Worm (Caenorhabditis elegans): ENCODE data around the gene aff-1.

Gene aff-1

DNA sequence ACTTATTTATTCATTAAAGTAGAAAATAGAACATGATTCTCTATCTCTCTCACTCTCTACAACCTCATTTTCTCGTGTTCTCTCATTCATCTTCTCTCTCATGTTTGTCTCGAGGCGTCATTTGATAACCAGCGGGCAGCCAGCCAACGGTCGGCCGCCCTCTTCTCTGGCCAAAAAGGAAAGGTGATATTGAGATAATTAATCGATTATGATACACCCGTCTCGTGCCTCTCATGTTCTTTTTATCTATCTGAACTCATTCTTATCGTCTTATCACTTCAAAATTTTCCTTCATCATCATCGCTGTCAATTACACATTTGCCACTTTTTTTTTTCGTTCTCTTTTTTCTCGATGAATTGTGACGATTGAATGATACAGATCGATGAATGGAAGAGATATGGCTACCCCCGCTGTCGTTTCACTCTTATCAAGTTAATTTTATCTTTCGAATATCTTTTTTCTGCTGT, 20.9 kb downstream of the aff-1 start (continued):
- TF ChIP-seq R02D3.7 (tag; optimal IDR thresholded peaks at IDR 0.05) (no peak), snpc-4 (tag; optimal IDR thresholded peaks at IDR 0.05) (peak; percentile 49), nhr-21 (tag; optimal IDR thresholded peaks at IDR 0.05) (peak; percentile 96), egl-27 (tag; optimal IDR thresholded peaks at IDR 0.05) (peak; percentile 99), nhr-237 (tag; optimal IDR thresholded peaks at IDR 0.05) (no peak), skn-1 (tag; optimal IDR thresholded peaks at IDR 0.05) (peak; percentile 71), F13H6.1 (tag; optimal IDR thresholded peaks at IDR 0.05) (peak; percentile 91)

DNA sequence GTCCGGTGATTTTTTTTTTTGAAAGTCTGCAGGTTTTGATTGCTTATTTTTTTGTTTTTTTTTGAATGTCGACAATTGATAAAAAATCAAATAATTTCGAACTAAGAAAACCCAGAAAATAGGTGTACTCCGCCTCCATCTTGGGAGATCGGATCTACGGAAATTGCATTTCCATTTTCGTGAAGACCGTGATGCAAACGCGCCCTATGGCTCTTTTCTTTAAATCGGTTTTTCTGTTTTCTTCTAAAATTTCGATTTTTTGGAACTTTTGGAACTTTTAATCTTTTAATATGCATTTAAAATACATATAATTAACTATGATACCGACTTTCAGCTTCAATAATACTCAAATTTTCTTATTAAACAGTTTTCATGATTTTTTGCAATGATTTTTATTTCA, 21.5 kb downstream of the aff-1 start:
- TF ChIP-seq nhr-25 (tag; optimal IDR thresholded peaks at IDR 0.05), result no peak
- TF ChIP-seq unc-55 (GFP tag; optimal IDR thresholded peaks at IDR 0.05), result peak; percentile 27
- no peak for TF ChIP-seq skn-1 (tag; optimal IDR thresholded peaks at IDR 0.05)

DNA sequence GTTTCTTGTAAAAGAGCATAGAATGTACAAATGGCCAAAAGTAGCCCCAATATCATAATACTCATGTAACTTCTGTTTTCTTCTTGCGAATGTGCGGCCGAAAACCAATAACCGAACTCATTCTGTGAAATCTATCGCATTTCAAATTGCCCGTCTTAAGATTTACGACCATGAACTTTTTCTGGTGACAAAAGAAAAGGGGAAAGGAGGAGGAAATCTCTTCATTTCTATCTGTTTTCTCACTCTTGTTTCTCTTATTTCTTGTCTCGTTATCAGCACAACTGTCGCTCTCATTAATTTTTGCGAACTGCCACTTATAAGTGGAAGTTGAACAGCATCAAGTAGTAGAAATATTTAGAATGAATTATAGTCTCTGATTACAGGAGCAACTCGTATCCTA, 22.4 kb downstream of the aff-1 start:
- TF ChIP-seq crh-2 (tag; optimal IDR thresholded peaks at IDR 0.05), result peak; percentile 13
- TF ChIP-seq mab-5 (tag; optimal IDR thresholded peaks at IDR 0.05), result peak; percentile 39
- no peak for TF ChIP-seq mdl-1 (tag; optimal IDR thresholded peaks at IDR 0.05)
- TF ChIP-seq blmp-1 (tag; optimal IDR thresholded peaks at IDR 0.05; ENCODE audit: insufficient read depth), result peak; percentile 89
- TF ChIP-seq lsy-2 (tag; optimal IDR thresholded peaks at IDR 0.05), result peak in 1 of 2 experiments; percentile 28
- TF ChIP-seq F13H6.1 (tag; optimal IDR thresholded peaks at IDR 0.05), result peak; percentile 51
- TF ChIP-seq nhr-21 (tag; optimal IDR thresholded peaks at IDR 0.05), result no peak
- TF ChIP-seq nhr-6 (tag; optimal IDR thresholded peaks at IDR 0.05), result no peak
- peak; percentile 19 for TF ChIP-seq nhr-25 (tag; optimal IDR thresholded peaks at IDR 0.05)
- TF ChIP-seq fos-1 (tag; optimal IDR thresholded peaks at IDR 0.05), result peak; percentile 26
- TF ChIP-seq lin-13 (GFP tag; optimal IDR thresholded peaks at IDR 0.05), result peak; percentile 13
- no peak for TF ChIP-seq R02D3.7 (tag; optimal IDR thresholded peaks at IDR 0.05)
- TF ChIP-seq egl-27 (tag; optimal IDR thresholded peaks at IDR 0.05), result peak; percentile 87
- no peak for TF ChIP-seq nhr-23 (tag; optimal IDR thresholded peaks at IDR 0.05)
- TF ChIP-seq dmd-4 (tag; optimal IDR thresholded peaks at IDR 0.05), result no peak
- TF ChIP-seq nhr-77 (tag; optimal IDR thresholded peaks at IDR 0.05), result no peak
- peak; percentile 75 for TF ChIP-seq sma-9 (GFP tag; optimal IDR thresholded peaks at IDR 0.05)
- no peak for TF ChIP-seq sma-9 (tag; optimal IDR thresholded peaks at IDR 0.05)
- no peak for TF ChIP-seq mbf-1 (tag; optimal IDR thresholded peaks at IDR 0.05)
- TF ChIP-seq sem-4 (tag; optimal IDR thresholded peaks at IDR 0.05), result peak; percentile 45
- TF ChIP-seq nhr-129 (tag; optimal IDR thresholded peaks at IDR 0.05), result peak; percentile 49

ce11 chrII:6840663-6841062, 22.9 kb downstream of the aff-1 start:
- TF ChIP-seq sma-9 (GFP tag; optimal IDR thresholded peaks at IDR 0.05) (no peak), sma-9 (tag; optimal IDR thresholded peaks at IDR 0.05) (no peak), elt-1 (tag; optimal IDR thresholded peaks at IDR 0.05) (no peak), Y55F3AM.14 (GFP tag; optimal IDR thresholded peaks at IDR 0.05) (no peak), nhr-12 (tag; optimal IDR thresholded peaks at IDR 0.05) (no peak), ztf-11 (tag; optimal IDR thresholded peaks at IDR 0.05) (no peak), lin-39 (tag; optimal IDR thresholded peaks at IDR 0.05) (no peak), nhr-6 (tag; optimal IDR thresholded peaks at IDR 0.05) (no peak), blmp-1 (tag; optimal IDR thresholded peaks at IDR 0.05; ENCODE audit: insufficient read depth) (no peak), R02D3.7 (tag; optimal IDR thresholded peaks at IDR 0.05) (no peak), nhr-129 (tag; optimal IDR thresholded peaks at IDR 0.05) (no peak), peb-1 (tag; optimal IDR thresholded peaks at IDR 0.05) (no peak), snpc-4 (tag; optimal IDR thresholded peaks at IDR 0.05) (no peak), mab-5 (tag; optimal IDR thresholded peaks at IDR 0.05) (no peak), sem-4 (tag; optimal IDR thresholded peaks at IDR 0.05) (no peak), fos-1 (tag; optimal IDR thresholded peaks at IDR 0.05) (no peak), ceh-16 (tag; optimal IDR thresholded peaks at IDR 0.05) (no peak), sma-3 (GFP tag; optimal IDR thresholded peaks at IDR 0.05) (no peak), F13H6.1 (tag; optimal IDR thresholded peaks at IDR 0.05) (no peak), nhr-11 (tag; optimal IDR thresholded peaks at IDR 0.05) (no peak)

ce11 chrII:6838977-6839376, 24.6 kb downstream of the aff-1 start:
- TF ChIP-seq F13H6.1 (tag; optimal IDR thresholded peaks at IDR 0.05) (peak; percentile 76), unc-55 (GFP tag; optimal IDR thresholded peaks at IDR 0.05) (peak; percentile 21), ztf-4 (tag; optimal IDR thresholded peaks at IDR 0.05) (no peak), crh-2 (tag; optimal IDR thresholded peaks at IDR 0.05) (peak; percentile 66), lsy-2 (tag; optimal IDR thresholded peaks at IDR 0.05) (peak in 1 of 2 experiments; percentile 57), nhr-25 (tag; optimal IDR thresholded peaks at IDR 0.05) (peak; percentile 35), dmd-4 (tag; optimal IDR thresholded peaks at IDR 0.05) (no peak), sem-4 (tag; optimal IDR thresholded peaks at IDR 0.05) (peak; percentile 37), unc-39 (tag; optimal IDR thresholded peaks at IDR 0.05) (no peak), skn-1 (tag; optimal IDR thresholded peaks at IDR 0.05) (no peak), C34F6.9 (tag; optimal IDR thresholded peaks at IDR 0.05) (peak; percentile 56), sma-9 (GFP tag; optimal IDR thresholded peaks at IDR 0.05) (peak; percentile 80), sma-9 (tag; optimal IDR thresholded peaks at IDR 0.05) (no peak), mdl-1 (tag; optimal IDR thresholded peaks at IDR 0.05) (peak in 1 of 2 experiments; percentile 43), egl-27 (tag; optimal IDR thresholded peaks at IDR 0.05) (peak; percentile 76), R02D3.7 (tag; optimal IDR thresholded peaks at IDR 0.05) (no peak), elt-3 (tag; optimal IDR thresholded peaks at IDR 0.05) (no peak), nhr-129 (tag; optimal IDR thresholded peaks at IDR 0.05) (peak; percentile 92)

Data from whole organism, L2 larva.